Worm (Caenorhabditis elegans) whole organism, midembryonic: Measurements from ENCODE around the gene T03E6.9.
A peak's percentile ranks its signal among the peaks of the same experiment; 100 is the strongest.

Experiments
- T22C8.4 ChIP-seq: fragments of 200-800 bp; sonication (Bioruptor generic); IDR thresholded peaks from 2 replicates; pipeline ENCODE4 v1.3.6; 2022; ENCODE audit warnings: missing genetic modification characterization, missing compliant biosample characterization
- cog-1 ChIP-seq: sonication (generic microtip); optimal IDR thresholded peaks from 2 replicates; lab custom pipeline; 2016; ENCODE audit warnings: missing genetic modification characterization, missing compliant biosample characterization
- flt-1 ChIP-seq: fragments of 200-800 bp; sonication (Bioruptor generic); IDR thresholded peaks from 2 replicates; pipeline ENCODE4 v1.3.6; 2022; ENCODE audit warnings: missing genetic modification characterization, missing compliant biosample characterization
- klf-2 ChIP-seq: fragments of 200-800 bp; sonication (Bioruptor generic); conservative IDR thresholded peaks from 2 replicates; pipeline ENCODE4 v1.3.6; 2022; ENCODE audit warnings: missing genetic modification reagents, missing genetic modification characterization, missing compliant biosample characterization
- med-1 ChIP-seq: sonication (generic microtip); optimal IDR thresholded peaks from 2 replicates; lab custom pipeline; 2017; ENCODE audit warnings: missing genetic modification characterization, mild to moderate bottlenecking, missing compliant biosample characterization, antibody characterized with exemption, missing genetic modification reagents; ENCODE audit not compliant: insufficient read depth
- ref-1 ChIP-seq: fragments of 200-800 bp; sonication (Bioruptor generic); conservative IDR thresholded peaks from 2 replicates; pipeline ENCODE4 v1.3.6; 2022; ENCODE audit warnings: missing genetic modification reagents, missing genetic modification characterization, missing compliant biosample characterization
- tab-1 ChIP-seq: fragments of 200-800 bp; sonication (Bioruptor generic); IDR thresholded peaks from 2 replicates; pipeline ENCODE4 v1.3.6; 2022; ENCODE audit warnings: missing genetic modification characterization, missing compliant biosample characterization
- ztf-23 ChIP-seq: fragments of 200-800 bp; sonication (Bioruptor generic); IDR thresholded peaks from 2 replicates; pipeline ENCODE4 v1.3.6; 2022; ENCODE audit warnings: missing genetic modification reagents, missing genetic modification characterization, missing compliant biosample characterization
- ztf-29 ChIP-seq: fragments of 200-800 bp; sonication (Bioruptor generic); IDR thresholded peaks from 2 replicates; pipeline ENCODE4 v1.3.6; 2022; ENCODE audit warnings: missing genetic modification reagents, missing genetic modification characterization, missing compliant biosample characterization

T03E6.9 gene

ce11 chrV:16593792-16594059 lies 6.8 kb downstream of the T03E6.9 start:
- TF ChIP-seq tab-1 (GFP tag; lab: Robert Waterston, UW) (0 out of 2 replicates have a peak, but pooled peaks have one; percentile 9), ztf-29 (GFP tag; lab: Robert Waterston, UW) (no peak), T22C8.4 (no peak)

- TF ChIP-seq T22C8.4 (no peak), ztf-29 (GFP tag; lab: Robert Waterston, UW) (peak; percentile 80; the same call in 1 of the 2 replicates)
Observed at ce11 chrV:16592947-16593791, 7.4 kb downstream of the T03E6.9 start.

- TF ChIP-seq flt-1 (peak; percentile 89), T22C8.4 (peak; percentile 70), med-1 (GFP tag; lab: Kevin White, UChicago) (peak; percentile 1), ztf-29 (GFP tag; lab: Robert Waterston, UW) (peak; percentile 71), ztf-23 (GFP tag; lab: Robert Waterston, UW) (peak; percentile 87), cog-1 (tag; lab: Kevin White, UChicago) (peak; percentile 26), tab-1 (GFP tag; lab: Robert Waterston, UW) (peak; percentile 86), ref-1 (peak; percentile 65), klf-2 (GFP tag; lab: Robert Waterston, UW) (peak; percentile 77)
Observed at ce11 chrV:16591992-16592798, 8.3 kb downstream of the T03E6.9 start, which contains the start of gene srh-269. TSS of gene srh-269 (minus strand) at chrV:16592042.

- no peak for TF ChIP-seq T22C8.4
Observed at ce11 chrV:16589488-16589887, 11.0 kb downstream of the T03E6.9 start.

ce11 chrV:16588428-16588827 lies 12.1 kb downstream of the T03E6.9 start, which contains the start of gene srw-73:
TSS of gene srw-73 (minus strand) at chrV:16588528.
- TF ChIP-seq tab-1 (GFP tag; lab: Robert Waterston, UW), result no peak
- no peak for TF ChIP-seq klf-2 (GFP tag; lab: Robert Waterston, UW)
- TF ChIP-seq T22C8.4, result no peak
- TF ChIP-seq ztf-23 (GFP tag; lab: Robert Waterston, UW), result no peak

- TF ChIP-seq flt-1, result no peak
- no peak for TF ChIP-seq med-1 (GFP tag; lab: Kevin White, UChicago)
- TF ChIP-seq ztf-23 (GFP tag; lab: Robert Waterston, UW), result no peak
- no peak for TF ChIP-seq ztf-29 (GFP tag; lab: Robert Waterston, UW)
- no peak for TF ChIP-seq T22C8.4
- TF ChIP-seq klf-2 (GFP tag; lab: Robert Waterston, UW), result no peak
- TF ChIP-seq ref-1, result no peak
- TF ChIP-seq cog-1 (tag; lab: Kevin White, UChicago), result no peak
- no peak for TF ChIP-seq tab-1 (GFP tag; lab: Robert Waterston, UW)
Observed at ce11 chrV:16582973-16583372, 17.6 kb downstream of the T03E6.9 start, which contains the start of gene str-150. TSS of gene str-150 (plus strand) at chrV:16583273.

- TF ChIP-seq tab-1 (GFP tag; lab: Robert Waterston, UW) (no peak), ztf-23 (GFP tag; lab: Robert Waterston, UW) (no peak), T22C8.4 (no peak), ref-1 (no peak), flt-1 (no peak), ztf-29 (GFP tag; lab: Robert Waterston, UW) (no peak), med-1 (GFP tag; lab: Kevin White, UChicago) (no peak), klf-2 (GFP tag; lab: Robert Waterston, UW) (no peak), cog-1 (tag; lab: Kevin White, UChicago) (no peak)
Observed at ce11 chrV:16581061-16581460, 19.5 kb downstream of the T03E6.9 start.

ce11 chrV:16580424-16580823 lies 20.1 kb downstream of the T03E6.9 start, which contains the start of gene nhr-271:
TSS of gene nhr-271 (minus strand) at chrV:16580524.
- TF ChIP-seq klf-2 (GFP tag; lab: Robert Waterston, UW) (no peak), ztf-23 (GFP tag; lab: Robert Waterston, UW) (no peak), T22C8.4 (no peak)

ce11 chrV:16575900-16576299 lies 24.6 kb downstream of the T03E6.9 start, which contains the start of gene str-151:
TSS of gene str-151 (plus strand) at chrV:16576200.
- TF ChIP-seq ztf-23 (GFP tag; lab: Robert Waterston, UW) (no peak), med-1 (GFP tag; lab: Kevin White, UChicago) (no peak), cog-1 (tag; lab: Kevin White, UChicago) (no peak), ztf-29 (GFP tag; lab: Robert Waterston, UW) (no peak), tab-1 (GFP tag; lab: Robert Waterston, UW) (no peak)

- no peak for TF ChIP-seq ztf-29 (GFP tag; lab: Robert Waterston, UW)
- no peak for TF ChIP-seq T22C8.4
- TF ChIP-seq flt-1, result no peak
Observed at ce11 chrV:16573168-16573567, 27.4 kb downstream of the T03E6.9 start, which contains the start of gene str-149. TSS of gene str-149 (plus strand) at chrV:16573468.
